Worm (Caenorhabditis elegans) whole organism, midembryonic: ENCODE results near the gene alh-7.

Source experiments
- T22C8.4 ChIP-seq: fragments of 200-800 bp; sonication (Bioruptor generic); IDR thresholded peaks from 2 replicates; pipeline ENCODE4 v1.3.6; 2022; ENCODE audit warnings: missing genetic modification characterization, missing compliant biosample characterization
- cog-1 ChIP-seq: sonication (generic microtip); optimal IDR thresholded peaks from 2 replicates; lab custom pipeline; 2016; ENCODE audit warnings: missing genetic modification characterization, missing compliant biosample characterization
- flt-1 ChIP-seq: fragments of 200-800 bp; sonication (Bioruptor generic); IDR thresholded peaks from 2 replicates; pipeline ENCODE4 v1.3.6; 2022; ENCODE audit warnings: missing genetic modification characterization, missing compliant biosample characterization
- ref-1 ChIP-seq: fragments of 200-800 bp; sonication (Bioruptor generic); conservative IDR thresholded peaks from 2 replicates; pipeline ENCODE4 v1.3.6; 2022; ENCODE audit warnings: missing genetic modification reagents, missing genetic modification characterization, missing compliant biosample characterization
- tab-1 ChIP-seq: fragments of 200-800 bp; sonication (Bioruptor generic); IDR thresholded peaks from 2 replicates; pipeline ENCODE4 v1.3.6; 2022; ENCODE audit warnings: missing genetic modification characterization, missing compliant biosample characterization

DNA sequence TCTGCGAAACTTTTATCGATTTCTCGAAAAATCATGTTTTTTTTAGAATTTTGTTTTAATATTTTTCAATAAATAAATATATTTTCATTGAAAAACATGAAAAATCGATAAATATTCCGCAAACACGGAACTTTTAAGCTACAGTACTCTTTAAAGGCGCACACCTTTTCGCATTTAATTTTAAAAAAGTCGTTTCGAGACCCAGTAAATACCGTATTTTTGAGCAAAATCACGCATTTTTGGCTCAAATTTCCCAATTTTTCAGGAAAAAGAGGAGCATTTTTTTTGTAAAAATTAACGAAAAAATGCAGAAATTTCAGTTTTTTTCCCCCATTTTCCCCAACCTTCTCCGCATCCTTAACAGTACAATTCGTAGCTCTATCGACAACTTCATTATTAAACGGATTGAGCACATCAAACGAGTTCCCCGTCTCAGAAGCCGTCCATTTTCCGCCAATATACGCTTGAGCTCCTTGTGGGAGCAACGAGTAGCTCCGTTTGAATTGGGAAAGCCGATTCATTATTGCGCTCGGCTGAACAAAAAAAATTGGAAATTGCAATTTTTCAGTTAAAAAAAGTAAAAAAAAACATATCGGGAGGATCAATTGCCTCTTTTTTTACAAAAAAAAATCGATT, at the start of gene alh-7:
- TF ChIP-seq flt-1 (GFP tag; lab: Robert Waterston, UW) (no peak), cog-1 (tag; lab: Kevin White, UChicago) (no peak), tab-1 (GFP tag; lab: Robert Waterston, UW) (no peak), T22C8.4 (GFP tag; lab: Robert Waterston, UW) (no peak), ref-1 (GFP tag; lab: Robert Waterston, UW) (no peak)
